Worm (Caenorhabditis elegans): ENCODE measurements around the gene thk-1.
A peak's percentile ranks its signal among the peaks of the same experiment; 100 is the strongest.

thk-1 gene

ce11 chrIV:10251764-10252163 is 29.6 kb downstream of the thk-1 start:
- TF ChIP-seq nhr-237 (tag; optimal IDR thresholded peaks at IDR 0.05) (no peak), nhr-21 (tag; optimal IDR thresholded peaks at IDR 0.05) (no peak), elt-3 (tag; optimal IDR thresholded peaks at IDR 0.05) (no peak), ZK546.5 (tag; optimal IDR thresholded peaks at IDR 0.05) (no peak), lin-13 (GFP tag; optimal IDR thresholded peaks at IDR 0.05) (no peak), egl-27 (tag; optimal IDR thresholded peaks at IDR 0.05) (no peak), skn-1 (tag; optimal IDR thresholded peaks at IDR 0.05) (no peak), nhr-23 (tag; optimal IDR thresholded peaks at IDR 0.05) (no peak), nhr-11 (tag; optimal IDR thresholded peaks at IDR 0.05) (no peak), fos-1 (tag; optimal IDR thresholded peaks at IDR 0.05) (no peak), nhr-77 (tag; optimal IDR thresholded peaks at IDR 0.05) (no peak), snpc-4 (tag; optimal IDR thresholded peaks at IDR 0.05) (no peak), sem-4 (tag; optimal IDR thresholded peaks at IDR 0.05) (no peak)

ce11 chrIV:10251261-10251660 is 30.1 kb downstream of the thk-1 start:
- TF ChIP-seq peb-1 (tag; optimal IDR thresholded peaks at IDR 0.05) (no peak), nhr-6 (tag; optimal IDR thresholded peaks at IDR 0.05) (no peak), sma-9 (GFP tag; optimal IDR thresholded peaks at IDR 0.05) (peak; percentile 30), sma-9 (tag; optimal IDR thresholded peaks at IDR 0.05) (no peak), nhr-21 (tag; optimal IDR thresholded peaks at IDR 0.05) (peak; percentile 8), ZK546.5 (tag; optimal IDR thresholded peaks at IDR 0.05) (no peak), egl-27 (tag; optimal IDR thresholded peaks at IDR 0.05) (no peak), crh-2 (tag; optimal IDR thresholded peaks at IDR 0.05) (peak; percentile 24), mdl-1 (tag; optimal IDR thresholded peaks at IDR 0.05) (no peak), aly-2 (tag; optimal IDR thresholded peaks at IDR 0.05) (no peak)

ce11 chrIV:10250577-10251075 is 30.8 kb downstream of the thk-1 start, which contains the start of gene daf-14:
TSS of gene daf-14 (plus strand) at chrIV:10250627.
- TF ChIP-seq elt-3 (tag; optimal IDR thresholded peaks at IDR 0.05): no peak
- no peak for TF ChIP-seq snpc-4 (tag; optimal IDR thresholded peaks at IDR 0.05)
- TF ChIP-seq ceh-82 (tag; optimal IDR thresholded peaks at IDR 0.05): no peak
- no peak for TF ChIP-seq elt-1 (tag; optimal IDR thresholded peaks at IDR 0.05)
- no peak for TF ChIP-seq R02D3.7 (tag; optimal IDR thresholded peaks at IDR 0.05)
- TF ChIP-seq ztf-1 (GFP tag; conservative IDR thresholded peaks at IDR 0.05): no peak
- TF ChIP-seq aly-2 (tag; optimal IDR thresholded peaks at IDR 0.05): no peak
- no peak for TF ChIP-seq ZK546.5 (tag; optimal IDR thresholded peaks at IDR 0.05)
- TF ChIP-seq skn-1 (tag; optimal IDR thresholded peaks at IDR 0.05): no peak
- no peak for TF ChIP-seq lin-13 (GFP tag; optimal IDR thresholded peaks at IDR 0.05)
- TF ChIP-seq gmeb-1 (tag; optimal IDR thresholded peaks at IDR 0.05): peak; percentile 21
- no peak for TF ChIP-seq blmp-1 (tag; optimal IDR thresholded peaks at IDR 0.05; ENCODE audit: insufficient read depth)
- no peak for TF ChIP-seq mbf-1 (tag; optimal IDR thresholded peaks at IDR 0.05)
- TF ChIP-seq F13H6.1 (tag; optimal IDR thresholded peaks at IDR 0.05): no peak
- no peak for TF ChIP-seq unc-55 (GFP tag; optimal IDR thresholded peaks at IDR 0.05)
- TF ChIP-seq nhr-23 (tag; optimal IDR thresholded peaks at IDR 0.05): no peak
- TF ChIP-seq crh-2 (tag; optimal IDR thresholded peaks at IDR 0.05): peak; percentile 60
- no peak for TF ChIP-seq nhr-12 (tag; optimal IDR thresholded peaks at IDR 0.05)
- no peak for TF ChIP-seq Y55F3AM.14 (GFP tag; optimal IDR thresholded peaks at IDR 0.05)
- TF ChIP-seq ama-1 (optimal IDR thresholded peaks at IDR 0.05): no peak
- no peak for TF ChIP-seq lin-39 (tag; optimal IDR thresholded peaks at IDR 0.05)
- no peak for TF ChIP-seq mab-5 (tag; optimal IDR thresholded peaks at IDR 0.05)
- no peak for TF ChIP-seq alr-1 (tag; optimal IDR thresholded peaks at IDR 0.05)
- peak; percentile 61 for TF ChIP-seq sma-3 (GFP tag; optimal IDR thresholded peaks at IDR 0.05)
- no peak for TF ChIP-seq nhr-6 (tag; optimal IDR thresholded peaks at IDR 0.05)
- no peak for TF ChIP-seq mdl-1 (tag; optimal IDR thresholded peaks at IDR 0.05)
- TF ChIP-seq egl-27 (tag; optimal IDR thresholded peaks at IDR 0.05): no peak
- TF ChIP-seq nhr-129 (tag; optimal IDR thresholded peaks at IDR 0.05): no peak
- no peak for TF ChIP-seq sem-4 (tag; optimal IDR thresholded peaks at IDR 0.05)
- TF ChIP-seq sma-9 (GFP tag; optimal IDR thresholded peaks at IDR 0.05): peak; percentile 81
- no peak for TF ChIP-seq sma-9 (tag; optimal IDR thresholded peaks at IDR 0.05)
- no peak for TF ChIP-seq unc-39 (tag; optimal IDR thresholded peaks at IDR 0.05)
- TF ChIP-seq fos-1 (tag; optimal IDR thresholded peaks at IDR 0.05): no peak

- TF ChIP-seq peb-1 (tag; optimal IDR thresholded peaks at IDR 0.05) (no peak), skn-1 (tag; optimal IDR thresholded peaks at IDR 0.05) (no peak), egl-27 (tag; optimal IDR thresholded peaks at IDR 0.05) (no peak), lin-11 (tag; optimal IDR thresholded peaks at IDR 0.05) (no peak), nhr-11 (tag; optimal IDR thresholded peaks at IDR 0.05) (no peak), ceh-16 (tag; optimal IDR thresholded peaks at IDR 0.05) (no peak), lsy-2 (tag; optimal IDR thresholded peaks at IDR 0.05) (peak in 1 of 2 experiments; percentile 36), crh-2 (tag; optimal IDR thresholded peaks at IDR 0.05) (peak; percentile 61), aly-2 (tag; optimal IDR thresholded peaks at IDR 0.05) (no peak), nhr-129 (tag; optimal IDR thresholded peaks at IDR 0.05) (no peak), mbf-1 (tag; optimal IDR thresholded peaks at IDR 0.05) (no peak), nhr-237 (tag; optimal IDR thresholded peaks at IDR 0.05) (no peak), ceh-82 (tag; optimal IDR thresholded peaks at IDR 0.05) (no peak), unc-39 (tag; optimal IDR thresholded peaks at IDR 0.05) (no peak), mab-5 (tag; optimal IDR thresholded peaks at IDR 0.05) (no peak), ztf-11 (tag; optimal IDR thresholded peaks at IDR 0.05) (no peak), F13H6.1 (tag; optimal IDR thresholded peaks at IDR 0.05) (no peak), unc-62 (GFP tag; optimal IDR thresholded peaks at IDR 0.05) (no peak), blmp-1 (tag; optimal IDR thresholded peaks at IDR 0.05; ENCODE audit: insufficient read depth) (peak; percentile 77), R02D3.7 (tag; optimal IDR thresholded peaks at IDR 0.05) (no peak), snpc-4 (tag; optimal IDR thresholded peaks at IDR 0.05) (no peak), fos-1 (tag; optimal IDR thresholded peaks at IDR 0.05) (no peak), C34F6.9 (tag; optimal IDR thresholded peaks at IDR 0.05) (no peak), nhr-6 (tag; optimal IDR thresholded peaks at IDR 0.05) (no peak), sem-4 (tag; optimal IDR thresholded peaks at IDR 0.05) (no peak), elt-3 (tag; optimal IDR thresholded peaks at IDR 0.05) (no peak)
Observed at ce11 chrIV:10245666-10246210, 35.6 kb downstream of the thk-1 start, which contains the start of gene F01G10.10. TSS of gene F01G10.10 (plus strand) at chrIV:10246160.
